Fruit fly (Drosophila melanogaster): ENCODE data around the gene Hsc20.

Hsc20 gene

dm6 chr3L:16217203-16217602 is 15.7 kb upstream of the Hsc20 start, which contains the start of gene CG13073:
Gene CG13073 (minus strand): TSS chr3L:16217303.
- no peak for TF ChIP-seq CG11617 (GFP tag; optimal IDR thresholded peaks at IDR 0.05)
- TF ChIP-seq CG1620 (GFP tag; optimal IDR thresholded peaks at IDR 0.05): no peak
- no peak for TF ChIP-seq cnc (optimal IDR thresholded peaks at IDR 0.05)
- no peak for TF ChIP-seq Mnt (GFP tag; optimal IDR thresholded peaks at IDR 0.05)
- no peak for TF ChIP-seq kay (GFP tag; ENCODE audit: borderline replicate concordance)

dm6 chr3L:16217935-16218334 is 15.0 kb upstream of the Hsc20 start:
- no peak for TF ChIP-seq tj (GFP tag; optimal IDR thresholded peaks at IDR 0.05)
- no peak for TF ChIP-seq Hr96 (GFP tag; optimal IDR thresholded peaks at IDR 0.05)
- TF ChIP-seq kay (GFP tag; ENCODE audit: borderline replicate concordance): peak; percentile 39
- TF ChIP-seq Mnt (GFP tag; optimal IDR thresholded peaks at IDR 0.05): no peak

- no peak for TF ChIP-seq tj (GFP tag; optimal IDR thresholded peaks at IDR 0.05)
- no peak for TF ChIP-seq CG7045 (GFP tag; optimal IDR thresholded peaks at IDR 0.05)
- TF ChIP-seq cnc (optimal IDR thresholded peaks at IDR 0.05): no peak
Observed at dm6 chr3L:16221278-16221677, 11.6 kb upstream of the Hsc20 start.

dm6 chr3L:16221800-16222199 is 11.1 kb upstream of the Hsc20 start:
- TF ChIP-seq pad (GFP tag; optimal IDR thresholded peaks at IDR 0.05): no peak
- TF ChIP-seq CG5204 (GFP tag; optimal IDR thresholded peaks at IDR 0.05): no peak
- no peak for TF ChIP-seq ovo (GFP tag; optimal IDR thresholded peaks at IDR 0.05)
- no peak for TF ChIP-seq Crg-1 (GFP tag; optimal IDR thresholded peaks at IDR 0.05)
- TF ChIP-seq bab1 (GFP tag; optimal IDR thresholded peaks at IDR 0.05): no peak
- no peak for TF ChIP-seq CG11617 (GFP tag; optimal IDR thresholded peaks at IDR 0.05)
- TF ChIP-seq toe (GFP tag; optimal IDR thresholded peaks at IDR 0.05): no peak

- TF ChIP-seq cnc (optimal IDR thresholded peaks at IDR 0.05) (no peak), CG1620 (GFP tag; optimal IDR thresholded peaks at IDR 0.05) (no peak), pad (GFP tag; optimal IDR thresholded peaks at IDR 0.05) (no peak), Crg-1 (GFP tag; optimal IDR thresholded peaks at IDR 0.05) (no peak), CG7101 (tag; optimal IDR thresholded peaks at IDR 0.05) (no peak), CG33017 (tag; optimal IDR thresholded peaks at IDR 0.05) (no peak), ovo (GFP tag; optimal IDR thresholded peaks at IDR 0.05) (no peak)
Observed at dm6 chr3L:16225175-16225574, 7.8 kb upstream of the Hsc20 start.

dm6 chr3L:16228659-16229205 is 4.2 kb upstream of the Hsc20 start, which contains the start of gene Tmx3:
Gene Tmx3 (plus strand): TSS chr3L:16229100.
- no peak for TF ChIP-seq Hr96 (GFP tag; optimal IDR thresholded peaks at IDR 0.05)
- TF ChIP-seq CG1620 (GFP tag; optimal IDR thresholded peaks at IDR 0.05): peak; percentile 69
- TF ChIP-seq pad (GFP tag; optimal IDR thresholded peaks at IDR 0.05): peak; percentile 58
- peak; percentile 43 for TF ChIP-seq cic (GFP tag; optimal IDR thresholded peaks at IDR 0.05)
- TF ChIP-seq tj (GFP tag; optimal IDR thresholded peaks at IDR 0.05): peak; percentile 54
- peak; percentile 98 for TF ChIP-seq Mnt (GFP tag; optimal IDR thresholded peaks at IDR 0.05)
- TF ChIP-seq CG11617 (GFP tag; optimal IDR thresholded peaks at IDR 0.05): peak; percentile 81
- TF ChIP-seq CG33017 (tag; optimal IDR thresholded peaks at IDR 0.05): peak; percentile 92
- peak; percentile 36 for TF ChIP-seq Clk (GFP tag; optimal IDR thresholded peaks at IDR 0.05)
- peak; percentile 52 for TF ChIP-seq ovo (GFP tag; optimal IDR thresholded peaks at IDR 0.05)
- TF ChIP-seq CG12768 (GFP tag; optimal IDR thresholded peaks at IDR 0.05): peak; percentile 76
- peak; percentile 75 for TF ChIP-seq bab1 (GFP tag; optimal IDR thresholded peaks at IDR 0.05)
- peak; percentile 70 for TF ChIP-seq toe (GFP tag; optimal IDR thresholded peaks at IDR 0.05)
- peak; percentile 89 for TF ChIP-seq CG14711 (tag; optimal IDR thresholded peaks at IDR 0.05)
- peak; percentile 86 for TF ChIP-seq CG7045 (GFP tag; optimal IDR thresholded peaks at IDR 0.05)
- TF ChIP-seq CG7101 (tag; optimal IDR thresholded peaks at IDR 0.05): peak; percentile 93
- TF ChIP-seq CG5204 (GFP tag; optimal IDR thresholded peaks at IDR 0.05): peak; percentile 62
- TF ChIP-seq Crg-1 (GFP tag; optimal IDR thresholded peaks at IDR 0.05): peak; percentile 85
- TF ChIP-seq kay (GFP tag; ENCODE audit: borderline replicate concordance): peak; percentile 13
- no peak for TF ChIP-seq cnc (optimal IDR thresholded peaks at IDR 0.05)

dm6 chr3L:16231857-16232256 is 1.1 kb upstream of the Hsc20 start, which contains the start of the genes PDCD-5 and MED10:
Gene PDCD-5 (minus strand): TSS chr3L:16232038.
Gene MED10 (plus strand): TSS chr3L:16232084.
- TF ChIP-seq cnc (optimal IDR thresholded peaks at IDR 0.05) (no peak), cic (GFP tag; optimal IDR thresholded peaks at IDR 0.05) (peak; percentile 28), bab1 (GFP tag; optimal IDR thresholded peaks at IDR 0.05) (peak; percentile 70), toe (GFP tag; optimal IDR thresholded peaks at IDR 0.05) (no peak), Mnt (GFP tag; optimal IDR thresholded peaks at IDR 0.05) (peak; percentile 54), CG7101 (tag; optimal IDR thresholded peaks at IDR 0.05) (peak; percentile 11), CG14711 (tag; optimal IDR thresholded peaks at IDR 0.05) (peak; percentile 40), CG1620 (GFP tag; optimal IDR thresholded peaks at IDR 0.05) (peak; percentile 19), Hr96 (GFP tag; optimal IDR thresholded peaks at IDR 0.05) (no peak)
